Fruit fly (Drosophila melanogaster): ENCODE results near the gene baz.

baz gene

dm6 chrX:17221142-17221541, 61.3 kb downstream of the baz start, which contains the start of gene CG5172:
Gene CG5172 (plus strand): TSS chrX:17221442.
- TF ChIP-seq cic (GFP tag; optimal IDR thresholded peaks at IDR 0.05) (no peak), kay (GFP tag; ENCODE audit: borderline replicate concordance) (no peak), Mnt (GFP tag; optimal IDR thresholded peaks at IDR 0.05) (no peak), Clk (GFP tag; optimal IDR thresholded peaks at IDR 0.05) (no peak)

- TF ChIP-seq CG33017 (tag; optimal IDR thresholded peaks at IDR 0.05) (no peak), CG11617 (GFP tag; optimal IDR thresholded peaks at IDR 0.05) (no peak), pad (GFP tag; optimal IDR thresholded peaks at IDR 0.05) (no peak), cic (GFP tag; optimal IDR thresholded peaks at IDR 0.05) (no peak), ovo (GFP tag; optimal IDR thresholded peaks at IDR 0.05) (no peak), tj (GFP tag; optimal IDR thresholded peaks at IDR 0.05) (no peak), CG1620 (GFP tag; optimal IDR thresholded peaks at IDR 0.05) (no peak), cnc (optimal IDR thresholded peaks at IDR 0.05) (no peak), Hr96 (GFP tag; optimal IDR thresholded peaks at IDR 0.05) (no peak), Mnt (GFP tag; optimal IDR thresholded peaks at IDR 0.05) (no peak), CG14711 (tag; optimal IDR thresholded peaks at IDR 0.05) (no peak), Crg-1 (GFP tag; optimal IDR thresholded peaks at IDR 0.05) (no peak), bab1 (GFP tag; optimal IDR thresholded peaks at IDR 0.05) (no peak), CG5204 (GFP tag; optimal IDR thresholded peaks at IDR 0.05) (no peak), CG7045 (GFP tag; optimal IDR thresholded peaks at IDR 0.05) (no peak), Clk (GFP tag; optimal IDR thresholded peaks at IDR 0.05) (no peak)
These were observed 63.9 kb downstream of the baz start, which contains the start of gene CG34327 for dm6 chrX:17223715-17224114. Gene CG34327 (minus strand): TSS chrX:17223815.

- TF ChIP-seq toe (GFP tag; optimal IDR thresholded peaks at IDR 0.05): no peak
- TF ChIP-seq CG7045 (GFP tag; optimal IDR thresholded peaks at IDR 0.05): no peak
- no peak for TF ChIP-seq CG33017 (tag; optimal IDR thresholded peaks at IDR 0.05)
- no peak for TF ChIP-seq cic (GFP tag; optimal IDR thresholded peaks at IDR 0.05)
- TF ChIP-seq CG5204 (GFP tag; optimal IDR thresholded peaks at IDR 0.05): no peak
These were observed 66.3 kb downstream of the baz start for dm6 chrX:17225972-17226680.

- TF ChIP-seq CG7045 (GFP tag; optimal IDR thresholded peaks at IDR 0.05): no peak
- TF ChIP-seq Crg-1 (GFP tag; optimal IDR thresholded peaks at IDR 0.05): no peak
- TF ChIP-seq pad (GFP tag; optimal IDR thresholded peaks at IDR 0.05): no peak
- TF ChIP-seq ovo (GFP tag; optimal IDR thresholded peaks at IDR 0.05): no peak
- no peak for TF ChIP-seq CG1620 (GFP tag; optimal IDR thresholded peaks at IDR 0.05)
- TF ChIP-seq CG33017 (tag; optimal IDR thresholded peaks at IDR 0.05): no peak
- TF ChIP-seq Mnt (GFP tag; optimal IDR thresholded peaks at IDR 0.05): no peak
- TF ChIP-seq bab1 (GFP tag; optimal IDR thresholded peaks at IDR 0.05): no peak
- TF ChIP-seq CG14711 (tag; optimal IDR thresholded peaks at IDR 0.05): no peak
- TF ChIP-seq Hr96 (GFP tag; optimal IDR thresholded peaks at IDR 0.05): no peak
- TF ChIP-seq toe (GFP tag; optimal IDR thresholded peaks at IDR 0.05): no peak
- TF ChIP-seq cic (GFP tag; optimal IDR thresholded peaks at IDR 0.05): no peak
- TF ChIP-seq tj (GFP tag; optimal IDR thresholded peaks at IDR 0.05): no peak
- TF ChIP-seq kay (GFP tag; ENCODE audit: borderline replicate concordance): no peak
- TF ChIP-seq CG11617 (GFP tag; optimal IDR thresholded peaks at IDR 0.05): no peak
- TF ChIP-seq cnc (optimal IDR thresholded peaks at IDR 0.05): no peak
These were observed 66.8 kb downstream of the baz start, which contains the start of gene CG10598 for dm6 chrX:17226681-17227019. Gene CG10598 (minus strand): TSS chrX:17226867.

- TF ChIP-seq Clk (GFP tag; optimal IDR thresholded peaks at IDR 0.05) (no peak), tj (GFP tag; optimal IDR thresholded peaks at IDR 0.05) (no peak), toe (GFP tag; optimal IDR thresholded peaks at IDR 0.05) (no peak), kay (GFP tag; ENCODE audit: borderline replicate concordance) (no peak), CG14711 (tag; optimal IDR thresholded peaks at IDR 0.05) (no peak), bab1 (GFP tag; optimal IDR thresholded peaks at IDR 0.05) (no peak), CG12768 (GFP tag; optimal IDR thresholded peaks at IDR 0.05) (no peak), CG5204 (GFP tag; optimal IDR thresholded peaks at IDR 0.05) (no peak), CG11617 (GFP tag; optimal IDR thresholded peaks at IDR 0.05) (no peak), CG7045 (GFP tag; optimal IDR thresholded peaks at IDR 0.05) (no peak)
These were observed 67.7 kb downstream of the baz start for dm6 chrX:17227462-17227861.

dm6 chrX:17229475-17230169, 69.8 kb downstream of the baz start:
- no peak for TF ChIP-seq CG7101 (tag; optimal IDR thresholded peaks at IDR 0.05)
- TF ChIP-seq CG11617 (GFP tag; optimal IDR thresholded peaks at IDR 0.05): no peak
- TF ChIP-seq ovo (GFP tag; optimal IDR thresholded peaks at IDR 0.05): no peak

- TF ChIP-seq bab1 (GFP tag; optimal IDR thresholded peaks at IDR 0.05) (no peak), pad (GFP tag; optimal IDR thresholded peaks at IDR 0.05) (no peak), toe (GFP tag; optimal IDR thresholded peaks at IDR 0.05) (no peak), CG33017 (tag; optimal IDR thresholded peaks at IDR 0.05) (no peak)
These were observed 71.1 kb downstream of the baz start, which contains the start of gene CG10597 for dm6 chrX:17230944-17231343. Gene CG10597 (minus strand): TSS chrX:17231044.

Data from whole organism, adult.